Fruit fly (Drosophila melanogaster): ENCODE results near the gene CG13912.

The CG13912 gene

DNA sequence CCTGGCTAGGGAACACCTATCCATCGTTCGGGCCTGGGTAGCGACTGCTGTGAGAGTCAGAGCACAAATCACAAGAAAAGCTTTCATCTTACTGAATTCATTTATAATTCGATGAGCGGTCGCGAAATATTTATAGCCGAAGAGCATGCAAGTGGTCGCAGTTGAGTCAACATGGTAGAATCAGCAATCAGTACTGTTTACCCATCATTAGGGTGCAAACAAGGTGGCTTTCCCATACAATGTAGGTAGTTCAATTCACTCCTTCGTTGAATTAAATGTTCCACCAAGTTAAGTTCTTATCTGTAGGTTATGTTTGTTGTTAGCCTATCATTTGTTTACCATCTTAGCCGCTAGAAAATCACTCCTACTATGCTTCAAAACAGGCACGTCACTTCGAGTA, 29.2 kb downstream of the CG13912 start, which contains the start of gene LysP:
Gene LysP, minus strand, starts transcription at position 101 of the 400 bp plus-strand sequence.
- no peak for TF ChIP-seq topi (GFP tag; optimal IDR thresholded peaks at IDR 0.05)
- TF ChIP-seq svp (GFP tag), result peak; percentile 32

dm6 chr3L:1227303-1227797, 38.0 kb downstream of the CG13912 start, which contains the start of gene LysS:
Gene LysS (plus strand): TSS chr3L:1227747.
- TF ChIP-seq dsx (GFP tag; optimal IDR thresholded peaks at IDR 0.05; ENCODE audit: poor library complexity, severe bottlenecking) (no peak), lz (GFP tag; optimal IDR thresholded peaks at IDR 0.05) (no peak), svp (GFP tag) (no peak), Blimp-1 (GFP tag; optimal IDR thresholded peaks at IDR 0.05) (no peak), eg (GFP tag; IDR thresholded peaks at IDR 0.05) (no peak), Eip93F (GFP tag; optimal IDR thresholded peaks at IDR 0.05) (no peak), Sox102F (GFP tag; optimal IDR thresholded peaks at IDR 0.05) (no peak), CG11762 (GFP tag; optimal IDR thresholded peaks at IDR 0.05; ENCODE audit: insufficient read depth) (no peak), dac (GFP tag; optimal IDR thresholded peaks at IDR 0.05) (no peak), achi (GFP tag; optimal IDR thresholded peaks at IDR 0.05) (no peak), Sox14 (GFP tag; optimal IDR thresholded peaks at IDR 0.05) (no peak), CG6163 (GFP tag; IDR thresholded peaks at IDR 0.05) (no peak), CG6276 (GFP tag; optimal IDR thresholded peaks at IDR 0.05) (no peak), salr (GFP tag; optimal IDR thresholded peaks at IDR 0.05) (no peak)

DNA sequence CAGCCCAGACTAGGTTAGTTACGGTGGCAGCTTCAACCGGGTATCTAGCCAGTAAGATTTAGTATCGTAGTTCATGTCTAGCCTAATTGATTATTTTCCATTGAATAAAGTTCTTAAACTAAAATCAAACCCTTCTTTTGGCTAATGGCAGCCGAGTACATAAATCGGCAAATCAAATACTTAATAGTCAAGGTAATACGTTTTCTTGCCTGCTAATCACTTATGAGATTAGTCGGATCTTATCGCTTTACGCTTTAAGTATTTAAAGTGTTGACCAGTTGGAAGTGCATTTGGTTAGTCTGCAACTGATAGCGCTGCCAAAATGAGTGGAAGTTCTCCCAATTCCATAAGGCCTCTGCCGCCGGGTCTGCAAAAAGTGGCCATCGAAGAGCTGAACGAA, 43.2 kb downstream of the CG13912 start, which contains the start of gene CG33965:
Gene CG33965, plus strand, starts transcription at position 301 of the 400 bp plus-strand sequence.
- TF ChIP-seq CG3032 (tag; optimal IDR thresholded peaks at IDR 0.05) (no peak), CG7368 (GFP tag; optimal IDR thresholded peaks at IDR 0.05) (no peak), Lpt (GFP tag; optimal IDR thresholded peaks at IDR 0.05) (no peak), CG6854 (GFP tag; optimal IDR thresholded peaks at IDR 0.05) (no peak)

DNA sequence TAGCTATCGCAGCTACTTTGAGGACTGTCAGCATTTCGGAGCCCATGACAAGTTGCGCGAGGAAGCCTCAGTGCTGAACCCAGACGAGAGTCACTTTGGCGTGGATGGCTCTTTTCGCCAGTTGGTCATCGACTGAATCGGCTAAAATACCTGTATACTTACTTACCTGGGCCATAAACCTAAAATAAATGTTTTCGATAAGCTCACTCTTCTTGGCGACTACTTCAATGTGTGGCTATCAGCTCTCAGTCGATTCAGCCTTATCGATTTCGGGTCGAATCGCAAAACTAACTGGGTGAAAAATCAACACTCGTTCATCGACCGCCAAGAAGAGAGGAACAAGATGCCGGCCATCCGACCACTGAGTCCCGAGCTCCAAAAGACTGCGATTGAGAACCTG, 44.4 kb downstream of the CG13912 start, which contains the start of gene CG33966:
Gene CG33966, plus strand, starts transcription at position 301 of the 400 bp plus-strand sequence.
- TF ChIP-seq CG3919 (GFP tag; optimal IDR thresholded peaks at IDR 0.05), result no peak
- no peak for TF ChIP-seq CG8319 (GFP tag; optimal IDR thresholded peaks at IDR 0.05)
- TF ChIP-seq lz (GFP tag; optimal IDR thresholded peaks at IDR 0.05), result no peak
- no peak for TF ChIP-seq CG8632 (GFP tag; optimal IDR thresholded peaks at IDR 0.05)
- TF ChIP-seq CG3032 (tag; optimal IDR thresholded peaks at IDR 0.05), result no peak

DNA sequence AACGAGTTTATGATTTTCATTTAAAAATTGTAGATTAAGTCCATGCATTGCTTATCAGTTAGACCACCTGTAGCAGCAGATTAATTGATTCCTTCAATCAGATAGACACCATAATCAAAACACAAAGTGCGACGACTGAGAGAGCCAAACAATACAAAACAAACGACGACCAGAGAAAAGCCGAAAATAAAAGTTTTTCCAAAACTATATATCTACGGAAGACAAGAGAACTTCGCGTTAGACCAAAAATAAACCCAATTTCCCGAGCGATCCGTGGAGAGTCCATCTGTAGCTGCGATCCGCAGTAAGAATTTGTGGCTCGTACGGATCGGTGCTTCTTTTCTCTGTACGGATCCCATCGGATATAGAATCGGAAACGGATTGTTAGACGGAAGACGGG, 46.0 kb downstream of the CG13912 start, which contains the start of gene galene:
Gene galene, plus strand, starts transcription at position 301 of the 400 bp plus-strand sequence.
- no peak for TF ChIP-seq CG34406 (GFP tag; optimal IDR thresholded peaks at IDR 0.05)
- no peak for TF ChIP-seq CG11294 (GFP tag; IDR thresholded peaks at IDR 0.05)
- TF ChIP-seq fd59A (GFP tag; optimal IDR thresholded peaks at IDR 0.05), result no peak
- no peak for TF ChIP-seq Hr38 (GFP tag; optimal IDR thresholded peaks at IDR 0.05)
- no peak for TF ChIP-seq Met (GFP tag; optimal IDR thresholded peaks at IDR 0.05)
- no peak for TF ChIP-seq CG3032 (tag; optimal IDR thresholded peaks at IDR 0.05)
- TF ChIP-seq topi (GFP tag; optimal IDR thresholded peaks at IDR 0.05), result no peak
- TF ChIP-seq dac (GFP tag; optimal IDR thresholded peaks at IDR 0.05), result no peak
- TF ChIP-seq CG4318 (GFP tag; optimal IDR thresholded peaks at IDR 0.05), result no peak
- no peak for TF ChIP-seq CG11762 (GFP tag; optimal IDR thresholded peaks at IDR 0.05; ENCODE audit: insufficient read depth)
- no peak for TF ChIP-seq CG6808 (GFP tag; optimal IDR thresholded peaks at IDR 0.05)
- no peak for TF ChIP-seq Hr4 (GFP tag; optimal IDR thresholded peaks at IDR 0.05)
- TF ChIP-seq salr (GFP tag; optimal IDR thresholded peaks at IDR 0.05), result no peak
- no peak for TF ChIP-seq CG31627 (GFP tag; optimal IDR thresholded peaks at IDR 0.05)
- no peak for TF ChIP-seq Eip78C (GFP tag)
- TF ChIP-seq ss (GFP tag; optimal IDR thresholded peaks at IDR 0.05), result no peak
- TF ChIP-seq Gug (GFP tag; IDR thresholded peaks at IDR 0.05), result no peak
